Worm (Caenorhabditis elegans) whole organism, early embryonic: ENCODE data around the gene pgp-4.

Experiments used
- B0310.2 ChIP-seq: sonication (generic microtip); optimal IDR thresholded peaks from 2 replicates; lab custom pipeline; 2016; ENCODE audit warnings: mild to moderate bottlenecking, missing genetic modification characterization, missing compliant biosample characterization
- ama-1 ChIP-seq: fragments of 150-350 bp; optimal IDR thresholded peaks from 2 replicates; lab custom pipeline; 2014
- ets-7 ChIP-seq: sonication (generic microtip); optimal IDR thresholded peaks from 2 replicates; lab custom pipeline; 2016; ENCODE audit warnings: missing genotype, missing genetic modification characterization, missing compliant biosample characterization
- flt-1 ChIP-seq: fragments of 200-800 bp; sonication (Bioruptor generic); IDR thresholded peaks from 2 replicates; pipeline ENCODE4 v1.3.6; 2022; ENCODE audit warnings: missing genetic modification characterization, missing compliant biosample characterization
- sea-1 ChIP-seq: fragments of 200-800 bp; sonication (Bioruptor generic); conservative IDR thresholded peaks from 2 replicates; pipeline ENCODE4 v1.3.6; 2022; ENCODE audit warnings: missing genetic modification characterization, missing compliant biosample characterization
- tra-4 ChIP-seq: sonication (generic microtip); optimal IDR thresholded peaks from 2 replicates; lab custom pipeline; 2017; ENCODE audit warnings: missing genetic modification characterization, missing compliant biosample characterization

DNA sequence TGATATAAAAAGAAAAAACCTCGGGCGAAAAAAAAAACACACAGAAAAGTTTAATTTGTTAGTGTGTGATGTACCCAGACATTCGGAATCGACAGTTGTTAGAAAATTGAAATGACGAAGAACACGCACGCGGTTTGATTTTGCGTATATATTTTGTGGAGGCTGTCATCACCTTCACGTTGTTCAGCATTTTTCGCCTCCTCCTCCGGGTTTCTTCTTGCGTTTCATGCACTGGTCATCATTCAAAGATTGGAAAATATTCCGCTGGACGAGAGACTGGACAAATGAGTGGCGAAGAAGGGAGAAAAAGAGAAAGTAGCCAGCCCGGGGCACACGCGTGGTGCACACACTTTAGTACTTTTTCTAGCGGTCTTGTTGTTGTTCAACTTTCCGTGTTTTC is 12.7 kb upstream of the pgp-4 start:
- TF ChIP-seq flt-1 (GFP tag; lab: Robert Waterston, UW), result no peak
- no peak for TF ChIP-seq tra-4 (tag; lab: Kevin White, UChicago)
- no peak for TF ChIP-seq ets-7
- no peak for TF ChIP-seq sea-1 (GFP tag; lab: Robert Waterston, UW)
- TF ChIP-seq ama-1 (lab: Kevin White, UChicago), result no peak
- no peak for TF ChIP-seq B0310.2 (tag; lab: Kevin White, UChicago)
